Worm (Caenorhabditis elegans) whole organism, early embryonic: ENCODE measurements around the gene Y61A9LA.4.

ENCODE experiments used
- B0310.2 ChIP-seq: sonication (generic microtip); optimal IDR thresholded peaks from 2 replicates; lab custom pipeline; 2016; ENCODE audit warnings: mild to moderate bottlenecking, missing genetic modification characterization, missing compliant biosample characterization
- aly-1 ChIP-seq: sonication (generic microtip); optimal IDR thresholded peaks from 2 replicates; lab custom pipeline; 2016; ENCODE audit warnings: missing genetic modification characterization, missing compliant biosample characterization
- ama-1 ChIP-seq: fragments of 150-350 bp; optimal IDR thresholded peaks from 2 replicates; lab custom pipeline; 2014
- ceh-36 ChIP-seq: sonication (generic microtip); optimal IDR thresholded peaks from 2 replicates; lab custom pipeline; 2016; ENCODE audit warnings: missing genetic modification characterization, inconsistent platforms, missing compliant biosample characterization
- ets-7 ChIP-seq: sonication (generic microtip); optimal IDR thresholded peaks from 2 replicates; lab custom pipeline; 2016; ENCODE audit warnings: missing genotype, missing genetic modification characterization, missing compliant biosample characterization
- flt-1 ChIP-seq: fragments of 200-800 bp; sonication (Bioruptor generic); IDR thresholded peaks from 2 replicates; pipeline ENCODE4 v1.3.6; 2022; ENCODE audit warnings: missing genetic modification characterization, missing compliant biosample characterization
- hmbx-1 ChIP-seq: sonication (generic microtip); optimal IDR thresholded peaks from 2 replicates; lab custom pipeline; 2016; ENCODE audit warnings: mild to moderate bottlenecking, missing genetic modification characterization, missing compliant biosample characterization
- hnd-1 ChIP-seq: sonication (generic microtip); optimal IDR thresholded peaks from 2 replicates; lab custom pipeline; 2016; ENCODE audit warnings: missing genetic modification characterization, missing compliant biosample characterization
- scrt-1 ChIP-seq: fragments of 200-800 bp; sonication (Bioruptor generic); IDR thresholded peaks from 2 replicates; pipeline ENCODE4 v1.3.6; 2022; ENCODE audit warnings: missing genetic modification characterization, missing compliant biosample characterization
- tbx-11 ChIP-seq: fragments of 200-800 bp; sonication (Bioruptor generic); IDR thresholded peaks from 2 replicates; pipeline ENCODE4 v1.3.6; 2022; ENCODE audit warnings: missing genetic modification characterization, missing compliant biosample characterization
- tbx-37 ChIP-seq: fragments of 200-800 bp; sonication (Bioruptor generic); conservative IDR thresholded peaks from 2 replicates; pipeline ENCODE4 v1.3.6; 2022; ENCODE audit warnings: missing genetic modification reagents, missing genetic modification characterization, missing compliant biosample characterization
- tra-4 ChIP-seq: sonication (generic microtip); optimal IDR thresholded peaks from 2 replicates; lab custom pipeline; 2017; ENCODE audit warnings: missing genetic modification characterization, missing compliant biosample characterization

ce11 chrV:4549191-4549590, 11.3 kb upstream of the Y61A9LA.4 start, which contains the start of gene sos-1:
- TF ChIP-seq ets-7 (tag; lab: Kevin White, UChicago) = no peak
- TF ChIP-seq aly-1 = no peak
- TF ChIP-seq hnd-1 (tag; lab: Kevin White, UChicago) = no peak
- no peak for TF ChIP-seq ama-1 (lab: Kevin White, UChicago)
- TF ChIP-seq B0310.2 (tag; lab: Kevin White, UChicago) = no peak
- no peak for TF ChIP-seq tbx-11
- TF ChIP-seq scrt-1 = no peak
- TF ChIP-seq tra-4 = no peak
- TF ChIP-seq tbx-37 (GFP tag; lab: Robert Waterston, UW) = no peak
- TF ChIP-seq hmbx-1 = no peak
- TF ChIP-seq ceh-36 (tag; lab: Kevin White, UChicago) = no peak
- TF ChIP-seq flt-1 = no peak
